Fruit fly (Drosophila melanogaster) whole organism, pupa: Measurements from ENCODE around the gene retinin.
A peak's percentile ranks its signal among the peaks of the same experiment; 100 is the strongest.

ENCODE experiments used
- CG10348 ChIP-seq: fragments of 200-800 bp; sonication (Bioruptor generic); IDR thresholded peaks from 2 replicates; pipeline ENCODE4 v1.3.6; 2022; ENCODE audit warnings: missing biosample characterization, missing genetic modification characterization
- CG12605 ChIP-seq: fragments of 200-800 bp; sonication (Bioruptor generic); IDR thresholded peaks from 2 replicates; pipeline ENCODE4 v1.3.6; 2022; ENCODE audit warnings: missing biosample characterization, missing genetic modification characterization
- CG13204 ChIP-seq: fragments of 200-800 bp; sonication (Bioruptor generic); optimal IDR thresholded peaks from 2 replicates; lab custom pipeline; 2018; ENCODE audit warnings: missing biosample characterization, mild to moderate bottlenecking, missing genetic modification characterization, moderate library complexity
- CG14655 ChIP-seq: fragments of 200-800 bp; sonication (Bioruptor generic); optimal IDR thresholded peaks from 3 replicates; lab custom pipeline; 2017; ENCODE audit warnings: mild to moderate bottlenecking, missing biosample characterization, missing genetic modification reagents, missing genetic modification characterization
- CG15710 ChIP-seq: fragments of 200-800 bp; sonication (Bioruptor generic); optimal IDR thresholded peaks from 2 replicates; lab custom pipeline; 2018; ENCODE audit warnings: missing biosample characterization, mild to moderate bottlenecking, missing genetic modification characterization, moderate library complexity
- CG17806 ChIP-seq: fragments of 200-800 bp; sonication (Bioruptor generic); optimal IDR thresholded peaks from 2 replicates; lab custom pipeline; 2018; ENCODE audit warnings: missing biosample characterization, mild to moderate bottlenecking, missing genetic modification characterization, moderate library complexity
- CG32121 ChIP-seq: fragments of 200-800 bp; sonication (Bioruptor generic); IDR thresholded peaks from 2 replicates; pipeline ENCODE4 v1.3.6; 2022; ENCODE audit warnings: missing biosample characterization, missing genetic modification characterization
- CG34367 ChIP-seq: fragments of 200-800 bp; sonication (Bioruptor generic); optimal IDR thresholded peaks from 2 replicates; lab custom pipeline; 2018; ENCODE audit warnings: missing biosample characterization, mild to moderate bottlenecking, missing genetic modification characterization
- CG4496 ChIP-seq: fragments of 200-800 bp; sonication (Bioruptor generic); IDR thresholded peaks from 3 replicates; pipeline ENCODE4 v1.3.6; 2022; ENCODE audit warnings: missing biosample characterization, missing genetic modification characterization
- CG8159 ChIP-seq: fragments of 200-800 bp; sonication (Bioruptor generic); optimal IDR thresholded peaks from 3 replicates; lab custom pipeline; 2018; ENCODE audit warnings: missing biosample characterization, mild to moderate bottlenecking, missing genetic modification characterization, moderate library complexity
- CG8301 ChIP-seq: fragments of 200-800 bp; sonication (Bioruptor generic); optimal IDR thresholded peaks from 2 replicates; lab custom pipeline; 2018; ENCODE audit warnings: missing biosample characterization, mild to moderate bottlenecking, missing genetic modification characterization
- CG9948 ChIP-seq: fragments of 200-800 bp; sonication (Bioruptor generic); optimal IDR thresholded peaks from 2 replicates; lab custom pipeline; 2018; ENCODE audit warnings: missing biosample characterization, mild to moderate bottlenecking, missing genetic modification characterization, moderate library complexity
- D1 ChIP-seq: fragments of 200-800 bp; sonication (Bioruptor generic); optimal IDR thresholded peaks from 2 replicates; lab custom pipeline; 2018; ENCODE audit warnings: missing biosample characterization, mild to moderate bottlenecking, missing genetic modification characterization, moderate library complexity
- EcR ChIP-seq: fragments of 200-800 bp; sonication (Bioruptor generic); optimal IDR thresholded peaks from 3 replicates; lab custom pipeline; 2019; ENCODE audit warnings: missing biosample characterization, missing genetic modification characterization, mild to moderate bottlenecking, moderate library complexity, missing genetic modification reagents
- Ets98B ChIP-seq: fragments of 200-800 bp; sonication (Bioruptor generic); IDR thresholded peaks from 2 replicates; pipeline ENCODE4 v1.3.6; 2022; ENCODE audit warnings: missing biosample characterization, missing genetic modification characterization
- Pif1A ChIP-seq: fragments of 200-800 bp; sonication (Bioruptor generic); optimal IDR thresholded peaks from 3 replicates; lab custom pipeline; 2016; ENCODE audit warnings: missing biosample characterization, missing genetic modification characterization
- Pif1B ChIP-seq: fragments of 200-800 bp; sonication (Bioruptor generic); optimal IDR thresholded peaks from 3 replicates; lab custom pipeline; 2016; ENCODE audit warnings: missing biosample characterization, missing genetic modification characterization
- Snoo ChIP-seq: fragments of 200-800 bp; sonication (Bioruptor generic); optimal IDR thresholded peaks from 3 replicates; lab custom pipeline; 2017; ENCODE audit warnings: missing biosample characterization, mild to moderate bottlenecking, missing genetic modification characterization, inconsistent platforms
- fd96Ca ChIP-seq: fragments of 200-800 bp; sonication (Bioruptor generic); IDR thresholded peaks from 3 replicates; pipeline ENCODE4 v1.3.6; 2022; ENCODE audit warnings: missing biosample characterization, missing genetic modification characterization
- gl ChIP-seq: fragments of 200-800 bp; sonication (Bioruptor generic); optimal IDR thresholded peaks from 2 replicates; lab custom pipeline; 2018; ENCODE audit warnings: missing biosample characterization, mild to moderate bottlenecking, missing genetic modification characterization
- rn ChIP-seq: fragments of 200-800 bp; sonication (Bioruptor generic); IDR thresholded peaks from 2 replicates; pipeline ENCODE4 v1.3.6; 2022; ENCODE audit warnings: missing biosample characterization, missing genetic modification characterization

The retinin gene

dm6 chr3L:16331633-16332032 lies at the start of gene retinin:
TSS of gene retinin (plus strand) at chr3L:16331933.
- TF ChIP-seq Pif1B (no peak), fd96Ca (GFP tag; lab: Robert Waterston, UW) (no peak), Pif1A (GFP tag; lab: Kevin White, UChicago) (no peak), CG15710 (tag; lab: Kevin White, UChicago) (no peak), EcR (GFP tag; lab: Kevin White, UChicago) (no peak), CG10348 (GFP tag; lab: Robert Waterston, UW) (no peak), CG9948 (tag; lab: Kevin White, UChicago) (no peak)

- TF ChIP-seq CG34367 (tag; lab: Kevin White, UChicago), result no peak
- 0 out of 2 replicates have a peak, but pooled peaks have one; percentile 16 for TF ChIP-seq CG10348 (GFP tag; lab: Robert Waterston, UW)
These were observed 47.9 kb upstream of the retinin start, which contains the start of gene CG13048 for dm6 chr3L:16283821-16284220. TSS of gene CG13048 (minus strand) at chr3L:16283921.

dm6 chr3L:16285346-16285911 lies 46.3 kb upstream of the retinin start, which contains the start of gene CG13047:
TSS of gene CG13047 (minus strand) at chr3L:16285396.
- TF ChIP-seq CG8159 (peak; percentile 55), CG8301 (tag; lab: Kevin White, UChicago) (no peak), D1 (tag; lab: Kevin White, UChicago) (no peak), CG12605 (GFP tag; lab: Robert Waterston, UW) (no peak), CG14655 (peak; percentile 17), fd96Ca (GFP tag; lab: Robert Waterston, UW) (no peak), CG17806 (tag; lab: Kevin White, UChicago) (peak; percentile 33), CG10348 (GFP tag; lab: Robert Waterston, UW) (no peak), CG4496 (0 out of 3 replicates have a peak, but pooled peaks have one; percentile 17), CG34367 (tag; lab: Kevin White, UChicago) (peak; percentile 1), Pif1A (GFP tag; lab: Kevin White, UChicago) (no peak), rn (GFP tag; lab: Robert Waterston, UW) (no peak), CG13204 (GFP tag; lab: Kevin White, UChicago) (no peak), gl (no peak), CG32121 (no peak), EcR (GFP tag; lab: Kevin White, UChicago) (no peak), CG9948 (tag; lab: Kevin White, UChicago) (peak; percentile 52), Ets98B (no peak), CG15710 (tag; lab: Kevin White, UChicago) (peak; percentile 29), Pif1B (no peak), Snoo (tag; lab: Kevin White, UChicago) (no peak)

DNA sequence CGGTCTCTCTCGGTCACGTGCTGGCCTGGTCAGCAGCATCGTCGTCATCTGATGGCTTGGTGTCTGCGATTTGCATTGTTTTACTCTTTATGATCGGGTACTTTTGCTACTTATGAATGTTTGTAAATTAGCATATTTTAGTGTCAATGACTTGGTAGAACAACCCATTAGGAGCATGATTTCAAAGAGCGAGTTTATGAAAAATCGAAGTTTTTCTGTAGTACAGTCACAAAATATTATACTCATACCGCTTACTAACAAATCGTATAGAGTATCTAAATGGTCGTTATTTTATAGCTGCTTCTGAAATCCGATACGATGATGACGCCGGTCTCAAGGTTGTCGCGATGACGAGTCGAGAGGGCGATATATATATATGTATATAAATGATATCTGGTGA lies 45.5 kb upstream of the retinin start:
- TF ChIP-seq Pif1B (peak; percentile 56), Snoo (tag; lab: Kevin White, UChicago) (peak; percentile 7), fd96Ca (GFP tag; lab: Robert Waterston, UW) (no peak), Pif1A (GFP tag; lab: Kevin White, UChicago) (peak; percentile 65), CG9948 (tag; lab: Kevin White, UChicago) (peak; percentile 70), gl (peak; percentile 53), CG8159 (peak; percentile 89), CG4496 (no peak), D1 (tag; lab: Kevin White, UChicago) (peak; percentile 62), rn (GFP tag; lab: Robert Waterston, UW) (no peak), EcR (GFP tag; lab: Kevin White, UChicago) (peak; percentile 87), CG15710 (tag; lab: Kevin White, UChicago) (peak; percentile 86), CG17806 (tag; lab: Kevin White, UChicago) (peak; percentile 76), CG14655 (peak; percentile 27), CG13204 (GFP tag; lab: Kevin White, UChicago) (peak; percentile 33), CG34367 (tag; lab: Kevin White, UChicago) (peak; percentile 67), CG10348 (GFP tag; lab: Robert Waterston, UW) (no peak), CG12605 (GFP tag; lab: Robert Waterston, UW) (no peak), CG8301 (tag; lab: Kevin White, UChicago) (no peak), CG32121 (no peak), Ets98B (no peak)

DNA sequence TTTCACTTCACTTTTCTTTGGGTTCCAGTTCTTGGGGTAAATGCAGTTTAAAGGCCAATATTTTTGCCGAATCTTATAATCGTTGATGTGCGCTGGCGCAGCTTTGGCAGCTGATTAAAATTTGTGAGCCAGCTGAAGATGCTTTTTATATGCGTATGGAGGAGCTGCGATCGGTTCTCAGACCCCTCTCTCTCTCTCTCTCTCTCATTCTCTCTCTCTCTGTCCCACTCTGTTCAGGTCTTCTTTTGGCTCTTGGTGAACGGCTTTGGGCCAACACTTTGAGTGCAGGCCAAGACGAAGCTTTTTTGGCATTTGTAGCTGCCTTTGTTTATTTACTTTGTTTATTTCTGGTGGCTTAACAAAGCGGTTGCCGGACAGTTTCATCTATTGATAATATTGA lies 43.4 kb upstream of the retinin start, which contains the start of gene CG13046:
Gene CG13046 (minus strand): TSS at position 101 of the 400 bp plus-strand sequence.
- TF ChIP-seq CG12605 (GFP tag; lab: Robert Waterston, UW) (no peak), CG8159 (no peak), gl (no peak), Snoo (tag; lab: Kevin White, UChicago) (no peak)

dm6 chr3L:16289067-16289466 lies 42.7 kb upstream of the retinin start:
- no peak for TF ChIP-seq CG13204 (GFP tag; lab: Kevin White, UChicago)
- TF ChIP-seq Pif1A (GFP tag; lab: Kevin White, UChicago), result peak; percentile 25
- peak; percentile 10 for TF ChIP-seq CG8159
- TF ChIP-seq CG12605 (GFP tag; lab: Robert Waterston, UW), result no peak
- TF ChIP-seq Ets98B, result no peak
- no peak for TF ChIP-seq EcR (GFP tag; lab: Kevin White, UChicago)
- TF ChIP-seq Snoo (tag; lab: Kevin White, UChicago), result no peak
- peak; percentile 22 for TF ChIP-seq CG17806 (tag; lab: Kevin White, UChicago)
- no peak for TF ChIP-seq CG10348 (GFP tag; lab: Robert Waterston, UW)
- TF ChIP-seq CG32121, result no peak
- TF ChIP-seq CG8301 (tag; lab: Kevin White, UChicago), result no peak
- peak; percentile 52 for TF ChIP-seq CG14655
- TF ChIP-seq CG4496, result no peak
- TF ChIP-seq rn (GFP tag; lab: Robert Waterston, UW), result no peak
- TF ChIP-seq CG9948 (tag; lab: Kevin White, UChicago), result peak; percentile 32
- no peak for TF ChIP-seq fd96Ca (GFP tag; lab: Robert Waterston, UW)
- TF ChIP-seq D1 (tag; lab: Kevin White, UChicago), result no peak
- peak; percentile 5 for TF ChIP-seq CG15710 (tag; lab: Kevin White, UChicago)
- TF ChIP-seq gl, result no peak
- peak; percentile 3 for TF ChIP-seq CG34367 (tag; lab: Kevin White, UChicago)
- no peak for TF ChIP-seq Pif1B
